Fruit fly (Drosophila melanogaster) whole organism, embryonic: ENCODE measurements around the gene CG7607.
A peak's percentile ranks its signal among the peaks of the same experiment; 100 is the strongest.

Experiments used
- Aef1 ChIP-seq: fragments of 200-800 bp; sonication (Bioruptor generic); IDR thresholded peaks from 3 replicates; pipeline ENCODE4 v1.3.6; 2022; ENCODE audit warnings: missing biosample characterization, missing genetic modification characterization
- Antp ChIP-seq: fragments of 200-800 bp; sonication (Bioruptor generic); optimal IDR thresholded peaks from 3 replicates; lab custom pipeline; 2016; ENCODE audit warnings: missing biosample characterization, missing genetic modification characterization
- Atf6 ChIP-seq: fragments of 200-800 bp; sonication (Bioruptor generic); IDR thresholded peaks from 2 replicates; pipeline ENCODE4 v1.3.6; 2022; ENCODE audit warnings: missing biosample characterization, missing genetic modification characterization
- Bgb ChIP-seq: fragments of 200-800 bp; sonication (Bioruptor generic); IDR thresholded peaks from 2 replicates; pipeline ENCODE4 v1.3.6; 2022; ENCODE audit warnings: missing biosample characterization, missing genetic modification characterization; ENCODE audit not compliant: partially characterized antibody
- BtbVII ChIP-seq: fragments of 200-800 bp; sonication (Bioruptor generic); optimal IDR thresholded peaks from 3 replicates; lab custom pipeline; 2017; ENCODE audit warnings: missing biosample characterization, mild to moderate bottlenecking, missing genetic modification characterization
- CG12104 ChIP-seq: fragments of 200-800 bp; sonication (Bioruptor generic); optimal IDR thresholded peaks from 3 replicates; lab custom pipeline; 2016; ENCODE audit warnings: missing biosample characterization, missing genetic modification characterization
- CG12236 ChIP-seq: fragments of 200-800 bp; sonication (Bioruptor generic); optimal IDR thresholded peaks from 2 replicates; lab custom pipeline; 2016; ENCODE audit warnings: missing biosample characterization, missing genetic modification characterization
- CG13424 ChIP-seq: fragments of 200-800 bp; sonication (Bioruptor generic); optimal IDR thresholded peaks from 2 replicates; lab custom pipeline; 2019; ENCODE audit warnings: missing biosample characterization, mild to moderate bottlenecking, missing genetic modification characterization, moderate library complexity
- CG16779 ChIP-seq: fragments of 200-800 bp; sonication (Bioruptor generic); IDR thresholded peaks from 2 replicates; pipeline ENCODE4 v1.3.6; 2022; ENCODE audit warnings: missing biosample characterization, missing genetic modification characterization
- CG17568 ChIP-seq: fragments of 200-800 bp; sonication (Bioruptor generic); optimal IDR thresholded peaks from 2 replicates; lab custom pipeline; 2018; ENCODE audit warnings: missing biosample characterization, mild to moderate bottlenecking, missing genetic modification characterization, moderate library complexity
- CG18011 ChIP-seq: fragments of 200-800 bp; sonication (Bioruptor generic); optimal IDR thresholded peaks from 2 replicates; lab custom pipeline; 2017; ENCODE audit warnings: missing biosample characterization, missing genetic modification characterization, mild to moderate bottlenecking, moderate library complexity, missing genotype
- CG18599 ChIP-seq: fragments of 200-800 bp; sonication (Bioruptor generic); optimal IDR thresholded peaks from 3 replicates; lab custom pipeline; 2017; ENCODE audit warnings: missing biosample characterization, missing genetic modification characterization, mild to moderate bottlenecking, moderate library complexity, missing genetic modification reagents
- CG2120 ChIP-seq: fragments of 200-800 bp; sonication (Bioruptor generic); optimal IDR thresholded peaks from 3 replicates; lab custom pipeline; 2016; ENCODE audit warnings: missing biosample characterization, missing genetic modification characterization
- CG32532 ChIP-seq: fragments of 200-800 bp; sonication (Bioruptor generic); IDR thresholded peaks from 2 replicates; pipeline ENCODE4 v1.3.6; 2022; ENCODE audit warnings: missing biosample characterization, missing genetic modification characterization
- CG3407 ChIP-seq: fragments of 200-800 bp; sonication (Bioruptor generic); optimal IDR thresholded peaks from 2 replicates; lab custom pipeline; 2018; ENCODE audit warnings: missing biosample characterization, mild to moderate bottlenecking, missing genetic modification characterization
- CG42726 ChIP-seq: fragments of 200-800 bp; sonication (Bioruptor generic); IDR thresholded peaks from 2 replicates; pipeline ENCODE4 v1.3.6; 2022; ENCODE audit warnings: missing biosample characterization, missing genetic modification characterization; ENCODE audit not compliant: partially characterized antibody
- CG4730 ChIP-seq: fragments of 200-800 bp; sonication (Bioruptor generic); IDR thresholded peaks from 2 replicates; pipeline ENCODE4 v1.3.6; 2022; ENCODE audit warnings: missing biosample characterization, missing genetic modification characterization
- CG7271 ChIP-seq: fragments of 200-800 bp; sonication (Bioruptor generic); optimal IDR thresholded peaks from 2 replicates; lab custom pipeline; 2018; ENCODE audit warnings: missing biosample characterization, mild to moderate bottlenecking, missing genetic modification characterization, moderate library complexity
- CG8089 ChIP-seq: fragments of 200-800 bp; sonication (Bioruptor generic); optimal IDR thresholded peaks from 3 replicates; lab custom pipeline; 2016; ENCODE audit warnings: missing biosample characterization, missing genetic modification characterization
- Dip2 ChIP-seq: fragments of 200-800 bp; sonication (Bioruptor generic); IDR thresholded peaks from 2 replicates; pipeline ENCODE4 v1.3.6; 2022; ENCODE audit warnings: missing biosample characterization, missing genetic modification characterization
- Dref ChIP-seq: fragments of 200-800 bp; sonication (Bioruptor generic); IDR thresholded peaks from 2 replicates; pipeline ENCODE4 v1.3.6; 2022; ENCODE audit warnings: missing biosample characterization, missing genetic modification characterization
- E2f2 ChIP-seq: fragments of 200-800 bp; sonication (Bioruptor generic); IDR thresholded peaks from 2 replicates; pipeline ENCODE4 v1.3.6; 2022; ENCODE audit warnings: missing biosample characterization, missing genetic modification characterization
- H2.0 ChIP-seq: fragments of 200-800 bp; sonication (Bioruptor generic); IDR thresholded peaks from 2 replicates; pipeline ENCODE4 v1.3.6; 2022; ENCODE audit warnings: missing biosample characterization, missing genetic modification characterization
- HLH54F ChIP-seq: fragments of 200-800 bp; sonication (Bioruptor generic); optimal IDR thresholded peaks from 3 replicates; lab custom pipeline; 2016; ENCODE audit warnings: missing biosample characterization, missing genetic modification characterization
- Myb ChIP-seq: fragments of 200-800 bp; sonication (Bioruptor generic); optimal IDR thresholded peaks from 2 replicates; lab custom pipeline; 2016; ENCODE audit warnings: missing biosample characterization, missing genetic modification characterization
- Scr ChIP-seq: fragments of 200-800 bp; sonication (Bioruptor generic); IDR thresholded peaks from 2 replicates; pipeline ENCODE4 v1.3.6; 2022; ENCODE audit warnings: missing biosample characterization, missing genetic modification characterization; ENCODE audit not compliant: partially characterized antibody
- Stat92E ChIP-seq, 3 experiments: fragments of >200 bp in 2 of 3; fragments of 200-800 bp in 1 of 3; sonication (Bioruptor generic) in 1 of 3; optimal IDR thresholded peaks; 2 replicates each; lab custom pipeline; 2017 to 2019; ENCODE audit warnings: missing biosample characterization in 3 of 3, missing genetic modification characterization in 3 of 3, mild to moderate bottlenecking in 1 of 3, moderate library complexity in 1 of 3
- Usf ChIP-seq: fragments of 200-800 bp; sonication (Bioruptor generic); optimal IDR thresholded peaks from 2 replicates; lab custom pipeline; 2017; ENCODE audit warnings: missing genotype, missing biosample characterization, missing genetic modification characterization
- Xbp1 ChIP-seq: fragments of 200-800 bp; sonication (Bioruptor generic); optimal IDR thresholded peaks from 3 replicates; lab custom pipeline; 2016; ENCODE audit warnings: missing biosample characterization, mild to moderate bottlenecking, missing genetic modification characterization
- ac ChIP-seq: fragments of 200-800 bp; sonication (Bioruptor generic); optimal IDR thresholded peaks from 3 replicates; lab custom pipeline; 2017; ENCODE audit warnings: missing biosample characterization, mild to moderate bottlenecking, missing genetic modification characterization
- az2 ChIP-seq: fragments of 200-800 bp; sonication (Bioruptor generic); optimal IDR thresholded peaks from 3 replicates; lab custom pipeline; 2016; ENCODE audit warnings: missing biosample characterization, missing genetic modification characterization
- cad ChIP-seq: fragments of >200 bp; optimal IDR thresholded peaks from 2 replicates; lab custom pipeline; 2017; ENCODE audit warnings: missing biosample characterization, missing genetic modification characterization
- chinmo ChIP-seq: fragments of 200-800 bp; sonication (Bioruptor generic); IDR thresholded peaks from 4 replicates; pipeline ENCODE4 v1.3.6; 2022; ENCODE audit warnings: missing biosample characterization, missing genetic modification characterization; ENCODE audit not compliant: partially characterized antibody
- corto ChIP-seq: fragments of 200-800 bp; sonication (Bioruptor generic); optimal IDR thresholded peaks from 2 replicates; lab custom pipeline; 2016; ENCODE audit warnings: missing biosample characterization, mild to moderate bottlenecking, missing genetic modification characterization, moderate library complexity
- cwo ChIP-seq: fragments of 200-800 bp; sonication (Bioruptor generic); optimal IDR thresholded peaks from 3 replicates; lab custom pipeline; 2017; ENCODE audit warnings: missing biosample characterization, missing genetic modification characterization, mild to moderate bottlenecking, moderate library complexity, missing genetic modification reagents
- dpn ChIP-seq, 2 experiments: fragments of 200-800 bp; sonication (Bioruptor generic); optimal IDR thresholded peaks; 3 replicates each; lab custom pipeline; 2016; ENCODE audit warnings: missing biosample characterization in 2 of 2, missing genetic modification characterization in 2 of 2
- dysf ChIP-seq: fragments of 200-800 bp; sonication (Bioruptor generic); IDR thresholded peaks from 3 replicates; pipeline ENCODE4 v1.3.6; 2022; ENCODE audit warnings: missing biosample characterization, missing genetic modification characterization
- esg ChIP-seq: fragments of 200-800 bp; sonication (Bioruptor generic); conservative IDR thresholded peaks from 2 replicates; pipeline ENCODE4 v1.3.6; 2022; ENCODE audit warnings: missing biosample characterization, missing genetic modification characterization
- exex ChIP-seq: fragments of 200-800 bp; sonication (Bioruptor generic); optimal IDR thresholded peaks from 4 replicates; lab custom pipeline; 2018; ENCODE audit warnings: missing biosample characterization, mild to moderate bottlenecking, missing genetic modification characterization, moderate library complexity
- fd3F ChIP-seq: fragments of 200-800 bp; sonication (Bioruptor generic); optimal IDR thresholded peaks from 2 replicates; lab custom pipeline; 2018; ENCODE audit warnings: missing biosample characterization, mild to moderate bottlenecking, missing genetic modification characterization, moderate library complexity
- hkb ChIP-seq, 2 experiments: fragments of 200-800 bp in 1 of 2; fragments of >200 bp in 1 of 2; sonication (Bioruptor generic) in 1 of 2; IDR thresholded peaks in 1 of 2; optimal IDR thresholded peaks in 1 of 2; 2 replicates each; pipeline versions ENCODE4 v1.3.6 to Lab custom; 2017 to 2022; ENCODE audit warnings: missing biosample characterization in 1 of 2, missing genetic modification characterization in 1 of 2
- hth ChIP-seq: fragments of >200 bp; optimal IDR thresholded peaks from 2 replicates; lab custom pipeline; 2017; ENCODE audit warnings: inconsistent platforms
- ken ChIP-seq: fragments of 200-800 bp; sonication (Bioruptor generic); IDR thresholded peaks from 3 replicates; pipeline ENCODE4 v1.3.6; 2022; ENCODE audit warnings: missing biosample characterization, missing genetic modification characterization
- klu ChIP-seq: fragments of 200-800 bp; sonication (Bioruptor generic); IDR thresholded peaks from 2 replicates; pipeline ENCODE4 v1.3.6; 2022; ENCODE audit warnings: missing biosample characterization, missing genetic modification characterization
- pho ChIP-seq: fragments of 200-800 bp; sonication (Bioruptor generic); optimal IDR thresholded peaks from 2 replicates; lab custom pipeline; 2016; ENCODE audit warnings: missing biosample characterization, missing genetic modification characterization
- pros ChIP-seq: fragments of 200-800 bp; sonication (Bioruptor generic); optimal IDR thresholded peaks from 3 replicates; lab custom pipeline; 2019; ENCODE audit warnings: missing biosample characterization, mild to moderate bottlenecking, missing genetic modification characterization, moderate library complexity
- repo ChIP-seq: fragments of 200-800 bp; sonication (Bioruptor generic); optimal IDR thresholded peaks from 2 replicates; lab custom pipeline; 2016; ENCODE audit warnings: missing biosample characterization, missing genetic modification characterization
- sqz ChIP-seq: fragments of 200-800 bp; sonication (Bioruptor generic); optimal IDR thresholded peaks from 3 replicates; lab custom pipeline; 2018; ENCODE audit warnings: missing biosample characterization, mild to moderate bottlenecking, missing genetic modification characterization
- wdn ChIP-seq: fragments of 200-800 bp; sonication (Bioruptor generic); IDR thresholded peaks from 2 replicates; pipeline ENCODE4 v1.3.6; 2022; ENCODE audit warnings: missing biosample characterization, missing genetic modification characterization
- zf30C ChIP-seq: fragments of 200-800 bp; sonication (Bioruptor generic); optimal IDR thresholded peaks from 3 replicates; lab custom pipeline; 2018; ENCODE audit warnings: missing biosample characterization, mild to moderate bottlenecking, missing genetic modification characterization

CG7607 gene

DNA sequence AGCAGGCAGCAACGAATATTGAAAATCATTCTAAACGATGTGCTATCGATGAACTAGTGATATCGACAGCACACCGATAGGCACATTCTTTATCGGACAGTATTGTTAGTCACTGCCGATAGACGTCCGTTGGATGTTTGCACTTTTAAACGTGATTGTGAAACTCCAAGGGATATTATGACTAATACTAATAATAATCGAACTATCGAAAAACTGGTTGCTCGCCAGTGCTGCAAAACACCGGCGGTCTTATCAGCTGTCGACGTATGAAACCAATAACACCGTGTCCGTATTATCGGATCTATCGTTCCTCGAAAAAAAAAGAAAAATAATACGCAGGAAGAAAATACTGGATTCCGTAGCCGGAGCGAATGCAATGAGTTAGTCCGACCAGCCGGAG lies 11.1 kb downstream of the CG7607 start, which contains the start of the genes Ube3a and CG7600 (continued):
- TF ChIP-seq CG17568 (GFP tag; lab: Kevin White, UChicago) = no peak
- peak; percentile 70 for TF ChIP-seq pho (GFP tag; lab: Kevin White, UChicago)
- no peak for TF ChIP-seq wdn (GFP tag; lab: Robert Waterston, UW)
- TF ChIP-seq chinmo (GFP tag; lab: Robert Waterston, UW) = peak; percentile 100
- no peak for TF ChIP-seq az2 (GFP tag; lab: Kevin White, UChicago)
- peak; percentile 98 for TF ChIP-seq Dref
- TF ChIP-seq hth = no peak
- TF ChIP-seq fd3F (GFP tag; lab: Kevin White, UChicago) = no peak
- peak in 1 of 3 experiments; percentile 65 for TF ChIP-seq Stat92E (GFP tag; optimal IDR thresholded peaks at IDR 0.05; lab: Kevin White, UChicago)
- peak; percentile 36 for TF ChIP-seq Antp (GFP tag; lab: Kevin White, UChicago)
- TF ChIP-seq CG4730 (GFP tag; lab: Robert Waterston, UW) = no peak
- no peak for TF ChIP-seq ken (GFP tag; lab: Robert Waterston, UW)
- no peak for TF ChIP-seq cad (GFP tag; lab: Kevin White, UChicago)
- no peak for TF ChIP-seq corto (GFP tag; lab: Kevin White, UChicago)
- peak; percentile 18 for TF ChIP-seq CG13424 (tag; lab: Kevin White, UChicago)
- TF ChIP-seq CG7271 = no peak
- TF ChIP-seq CG16779 = no peak
- TF ChIP-seq Xbp1 (GFP tag; lab: Kevin White, UChicago) = peak; percentile 47
- peak; percentile 36; the same call in 1 of the 2 replicates for TF ChIP-seq Atf6
- peak; percentile 91; the same call in 1 of the 2 replicates for TF ChIP-seq CG42726 (GFP tag; lab: Robert Waterston, UW)
- peak; percentile 24 for TF ChIP-seq HLH54F (GFP tag; lab: Kevin White, UChicago)
- no peak for TF ChIP-seq hkb (optimal IDR thresholded peaks at IDR 0.05; lab: Kevin White, UChicago)
- TF ChIP-seq hkb (GFP tag; IDR thresholded peaks at IDR 0.05; lab: Robert Waterston, UW) = peak; percentile 34; the same call in 1 of the 2 replicates
- TF ChIP-seq klu (GFP tag; lab: Robert Waterston, UW) = no peak
- peak; percentile 98 for TF ChIP-seq Scr (GFP tag; lab: Robert Waterston, UW)
- TF ChIP-seq CG12236 (GFP tag; lab: Kevin White, UChicago) = no peak
- no peak for TF ChIP-seq repo
- TF ChIP-seq pros = no peak
- TF ChIP-seq BtbVII (GFP tag; lab: Kevin White, UChicago) = peak; percentile 4
- TF ChIP-seq cwo (GFP tag; lab: Kevin White, UChicago) = peak; percentile 8
- no peak for TF ChIP-seq Usf
- TF ChIP-seq CG32532 (GFP tag; lab: Robert Waterston, UW) = no peak
- no peak for TF ChIP-seq dysf (GFP tag; lab: Robert Waterston, UW)
- TF ChIP-seq CG18599 (GFP tag; lab: Kevin White, UChicago) = peak; percentile 37
- TF ChIP-seq zf30C (GFP tag; lab: Kevin White, UChicago) = no peak
- peak; percentile 99 for TF ChIP-seq Myb (GFP tag; lab: Kevin White, UChicago)
- TF ChIP-seq E2f2 (GFP tag; lab: Robert Waterston, UW) = peak; percentile 67
- TF ChIP-seq esg (GFP tag; lab: Robert Waterston, UW) = no peak
- peak; percentile 67 for TF ChIP-seq CG2120 (GFP tag; lab: Kevin White, UChicago)
- no peak for TF ChIP-seq CG3407
- no peak for TF ChIP-seq H2.0 (GFP tag; lab: Robert Waterston, UW)
- no peak for TF ChIP-seq Aef1
- TF ChIP-seq dpn (GFP tag; optimal IDR thresholded peaks at IDR 0.05; lab: Kevin White, UChicago) = peak; percentile 43 to 56
- TF ChIP-seq exex (tag; lab: Kevin White, UChicago) = peak; percentile 65
- TF ChIP-seq CG18011 = no peak
- TF ChIP-seq Bgb = peak; percentile 100
- no peak for TF ChIP-seq CG8089 (GFP tag; lab: Kevin White, UChicago)
- TF ChIP-seq ac (GFP tag; lab: Kevin White, UChicago) = peak; percentile 3
- TF ChIP-seq sqz = peak; percentile 73
- TF ChIP-seq Dip2 (GFP tag; lab: Robert Waterston, UW) = no peak
- no peak for TF ChIP-seq CG12104
